Worm (Caenorhabditis elegans): ENCODE measurements around the gene clec-218.

DNA sequence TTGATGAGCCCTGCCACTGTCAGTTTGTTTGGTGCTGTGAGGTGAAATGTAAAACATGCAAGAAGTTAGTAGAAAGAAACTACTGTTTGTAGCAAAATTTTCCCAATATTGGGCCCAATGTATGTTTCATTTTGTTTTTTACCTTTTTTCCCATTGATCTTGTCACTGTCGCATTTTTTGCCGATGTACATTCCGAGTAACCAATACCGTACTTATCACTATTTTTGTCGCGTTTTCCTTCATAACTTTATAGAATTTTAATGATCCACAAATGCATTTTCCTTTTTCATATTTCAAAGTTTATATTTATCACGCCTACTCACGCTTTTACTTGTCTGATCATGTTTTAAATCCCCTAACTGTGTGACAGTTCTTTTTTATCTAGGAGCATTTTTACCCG lies 50.0 kb downstream of the clec-218 start:
- TF ChIP-seq ceh-90 (tag; optimal IDR thresholded peaks at IDR 0.05) (no peak), nhr-77 (tag; optimal IDR thresholded peaks at IDR 0.05) (no peak), mep-1 (tag; optimal IDR thresholded peaks at IDR 0.05) (no peak), irx-1 (tag; optimal IDR thresholded peaks at IDR 0.05) (no peak), ztf-11 (tag; optimal IDR thresholded peaks at IDR 0.05) (no peak), ceh-88 (GFP tag; IDR thresholded peaks at IDR 0.05) (no peak), fkh-10 (GFP tag; optimal IDR thresholded peaks at IDR 0.05) (no peak), egl-27 (tag; optimal IDR thresholded peaks at IDR 0.05) (no peak), nhr-20 (tag; optimal IDR thresholded peaks at IDR 0.05) (no peak), dpl-1 (GFP tag; optimal IDR thresholded peaks at IDR 0.05) (no peak), zag-1 (tag; optimal IDR thresholded peaks at IDR 0.05) (no peak)

All from whole organism, L1 larva.